Worm (Caenorhabditis elegans) whole organism, L3 larva: ENCODE measurements around the gene spig-9.

Experiments used
- R02D3.7 ChIP-seq: fragments of 150-350 bp; optimal IDR thresholded peaks from 2 replicates; lab custom pipeline; 2014; ENCODE audit warnings: missing biosample characterization, missing genetic modification characterization
- ZK546.5 ChIP-seq: sonication (generic microtip); optimal IDR thresholded peaks from 2 replicates; lab custom pipeline; 2017; ENCODE audit warnings: missing biosample characterization, missing genetic modification characterization
- aly-2 ChIP-seq: fragments of 150-350 bp; optimal IDR thresholded peaks from 2 replicates; lab custom pipeline; 2014; ENCODE audit warnings: missing biosample characterization, missing genetic modification characterization
- ama-1 ChIP-seq: fragments of 150-350 bp; optimal IDR thresholded peaks from 2 replicates; lab custom pipeline; 2018
- ceh-28 ChIP-seq: fragments of 150-350 bp; optimal IDR thresholded peaks from 2 replicates; lab custom pipeline; 2014; ENCODE audit warnings: missing biosample characterization, missing genetic modification reagents, missing genetic modification characterization
- ceh-82 ChIP-seq: fragments of 150-350 bp; optimal IDR thresholded peaks from 2 replicates; lab custom pipeline; 2014; ENCODE audit warnings: missing biosample characterization, missing genetic modification characterization
- daf-12 ChIP-seq: fragments of 150-350 bp; optimal IDR thresholded peaks from 2 replicates; lab custom pipeline; 2014; ENCODE audit warnings: missing biosample characterization, missing genetic modification reagents, missing genetic modification characterization
- egl-5 ChIP-seq: fragments of 150-350 bp; optimal IDR thresholded peaks from 2 replicates; lab custom pipeline; 2017; ENCODE audit warnings: missing biosample characterization, missing genetic modification reagents, missing genetic modification characterization, inconsistent platforms
- elt-1 ChIP-seq: fragments of 150-350 bp; optimal IDR thresholded peaks from 2 replicates; lab custom pipeline; 2014; ENCODE audit warnings: missing biosample characterization, missing genetic modification characterization
- elt-2 ChIP-seq: sonication (generic microtip); optimal IDR thresholded peaks from 2 replicates; lab custom pipeline; 2016; ENCODE audit warnings: missing genetic modification reagents, mild to moderate bottlenecking, missing genetic modification characterization, missing compliant biosample characterization
- elt-3 ChIP-seq, 3 experiments: fragments of 150-350 bp in 1 of 3; sonication (generic microtip) in 2 of 3; optimal IDR thresholded peaks; 2 replicates in 2 of 3; 4 replicates in 1 of 3; lab custom pipeline; 2014 to 2017; ENCODE audit warnings: missing biosample characterization in 3 of 3, missing genetic modification characterization in 3 of 3
- eor-1 ChIP-seq, 2 experiments: fragments of 150-350 bp; optimal IDR thresholded peaks; 2 replicates each; lab custom pipeline; 2014 to 2018; ENCODE audit warnings: missing biosample characterization in 2 of 2, missing genetic modification characterization in 2 of 2
- fkh-2 ChIP-seq: fragments of 150-350 bp; optimal IDR thresholded peaks from 2 replicates; lab custom pipeline; 2014; ENCODE audit warnings: missing biosample characterization, missing genetic modification reagents, missing genetic modification characterization
- hmg-11 ChIP-seq: sonication (generic microtip); optimal IDR thresholded peaks from 2 replicates; lab custom pipeline; 2016; ENCODE audit warnings: missing genetic modification characterization, missing compliant biosample characterization
- jun-1 ChIP-seq: fragments of 150-350 bp; optimal IDR thresholded peaks from 2 replicates; lab custom pipeline; 2014; ENCODE audit warnings: missing biosample characterization, missing genetic modification reagents, missing genetic modification characterization
- lin-15B ChIP-seq: fragments of 150-350 bp; optimal IDR thresholded peaks from 2 replicates; lab custom pipeline; 2014; ENCODE audit warnings: missing biosample characterization, missing genetic modification characterization
- lin-39 ChIP-seq: fragments of 150-350 bp; optimal IDR thresholded peaks from 2 replicates; lab custom pipeline; 2018; ENCODE audit warnings: missing biosample characterization, missing genetic modification reagents, missing genetic modification characterization
- lsy-12 ChIP-seq: sonication (generic microtip); optimal IDR thresholded peaks from 2 replicates; lab custom pipeline; 2016; ENCODE audit warnings: mild to moderate bottlenecking, missing genetic modification characterization, missing compliant biosample characterization
- mdl-1 ChIP-seq: fragments of 150-350 bp; optimal IDR thresholded peaks from 2 replicates; lab custom pipeline; 2014; ENCODE audit warnings: missing biosample characterization, missing genetic modification characterization
- nfya-1 ChIP-seq: sonication (generic microtip); optimal IDR thresholded peaks from 2 replicates; lab custom pipeline; 2017; ENCODE audit warnings: missing genetic modification characterization, mild to moderate bottlenecking, missing compliant biosample characterization, antibody characterized with exemption, moderate library complexity; ENCODE audit not compliant: insufficient read depth
- nhr-11 ChIP-seq: fragments of 150-350 bp; optimal IDR thresholded peaks from 2 replicates; lab custom pipeline; 2014; ENCODE audit warnings: missing biosample characterization, missing genetic modification characterization
- nhr-12 ChIP-seq: fragments of 150-350 bp; optimal IDR thresholded peaks from 2 replicates; lab custom pipeline; 2014; ENCODE audit warnings: missing biosample characterization, missing genetic modification characterization
- nhr-23 ChIP-seq: fragments of 150-350 bp; optimal IDR thresholded peaks from 2 replicates; lab custom pipeline; 2014; ENCODE audit warnings: missing biosample characterization, missing genetic modification reagents, missing genetic modification characterization
- nhr-237 ChIP-seq: fragments of 150-350 bp; optimal IDR thresholded peaks from 2 replicates; lab custom pipeline; 2014; ENCODE audit warnings: missing biosample characterization, missing genetic modification characterization
- nhr-25 ChIP-seq: sonication (generic microtip); optimal IDR thresholded peaks from 2 replicates; lab custom pipeline; 2017; ENCODE audit warnings: missing biosample characterization, missing genetic modification characterization
- nhr-28 ChIP-seq: fragments of 150-350 bp; optimal IDR thresholded peaks from 2 replicates; lab custom pipeline; 2014; ENCODE audit warnings: missing biosample characterization, missing genetic modification characterization
- nhr-43 ChIP-seq: sonication (generic microtip); optimal IDR thresholded peaks from 2 replicates; lab custom pipeline; 2016; ENCODE audit warnings: mild to moderate bottlenecking, missing genetic modification characterization, missing compliant biosample characterization; ENCODE audit not compliant: poor library complexity, severe bottlenecking
- nhr-67 ChIP-seq: fragments of 150-350 bp; optimal IDR thresholded peaks from 2 replicates; lab custom pipeline; 2014; ENCODE audit warnings: missing biosample characterization, missing genetic modification characterization
- nhr-77 ChIP-seq: fragments of 150-350 bp; optimal IDR thresholded peaks from 2 replicates; lab custom pipeline; 2014; ENCODE audit warnings: missing biosample characterization, missing genetic modification characterization
- pha-4 ChIP-seq: fragments of 150-350 bp; optimal IDR thresholded peaks from 2 replicates; lab custom pipeline; 2014; ENCODE audit warnings: missing biosample characterization, missing genetic modification reagents, missing genetic modification characterization
- pqm-1 ChIP-seq: fragments of 150-350 bp; optimal IDR thresholded peaks from 2 replicates; lab custom pipeline; 2017; ENCODE audit warnings: missing biosample characterization, missing genetic modification characterization, inconsistent platforms
- skn-1 ChIP-seq: fragments of 150-350 bp; optimal IDR thresholded peaks from 2 replicates; lab custom pipeline; 2014; ENCODE audit warnings: missing biosample characterization, missing genetic modification characterization
- snpc-4 ChIP-seq: fragments of 150-350 bp; optimal IDR thresholded peaks from 2 replicates; lab custom pipeline; 2014; ENCODE audit warnings: missing biosample characterization, missing genetic modification characterization
- tbx-2 ChIP-seq: sonication (generic microtip); optimal IDR thresholded peaks from 2 replicates; lab custom pipeline; 2016; ENCODE audit warnings: mild to moderate bottlenecking, missing genetic modification characterization, missing compliant biosample characterization
- unc-39 ChIP-seq: sonication (generic microtip); optimal IDR thresholded peaks from 4 replicates; lab custom pipeline; 2017; ENCODE audit warnings: missing biosample characterization, missing genetic modification characterization
- unc-62 ChIP-seq: fragments of 150-350 bp; sonication (generic microtip); optimal IDR thresholded peaks from 4 replicates; lab custom pipeline; 2014; ENCODE audit warnings: missing biosample characterization, missing genetic modification reagents, missing genetic modification characterization
- zag-1 ChIP-seq: fragments of 150-350 bp; optimal IDR thresholded peaks from 2 replicates; lab custom pipeline; 2014; ENCODE audit warnings: missing biosample characterization, missing genetic modification characterization
- ztf-11 ChIP-seq: fragments of 150-350 bp; optimal IDR thresholded peaks from 2 replicates; lab custom pipeline; 2014; ENCODE audit warnings: missing biosample characterization, missing genetic modification characterization
- ztf-4 ChIP-seq: fragments of 150-350 bp; optimal IDR thresholded peaks from 2 replicates; lab custom pipeline; 2014; ENCODE audit warnings: missing biosample characterization, missing genetic modification characterization

spig-9 gene

DNA sequence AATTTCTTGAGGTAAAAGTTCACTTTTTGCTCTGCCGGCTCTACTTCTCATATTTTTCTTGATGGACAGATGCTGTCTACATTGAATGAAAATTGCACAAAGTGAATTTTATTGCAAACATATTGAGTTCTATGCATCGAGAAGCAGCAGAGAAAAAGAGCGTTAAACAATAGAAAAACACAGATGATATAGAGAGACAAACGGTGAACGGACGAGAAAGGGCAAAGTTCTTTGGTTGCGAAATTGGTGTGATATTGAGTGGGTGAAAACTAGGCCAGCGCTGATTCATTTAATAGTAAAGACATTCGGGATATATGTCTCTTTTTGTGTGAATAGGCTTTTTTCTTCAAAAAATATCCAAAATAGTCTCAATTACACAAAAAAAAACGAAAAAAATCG lies 42.7 kb upstream of the spig-9 start:
- TF ChIP-seq nhr-43 (tag; lab: Kevin White, UChicago) = peak; percentile 34
- peak; percentile 1 for TF ChIP-seq pha-4
- peak; percentile 70 for TF ChIP-seq ama-1
- TF ChIP-seq zag-1 (tag; lab: Kevin White, UChicago) = no peak
- TF ChIP-seq, all 47 proteins: peak for 3

- TF ChIP-seq nhr-25 (tag; lab: Kevin White, UChicago) (peak; percentile 19), unc-62 (GFP tag; lab: Kevin White, UChicago) (no peak), lsy-12 (tag; lab: Kevin White, UChicago) (peak; percentile 11), pqm-1 (tag; lab: Kevin White, UChicago) (peak; percentile 79), nfya-1 (tag; lab: Kevin White, UChicago) (no peak), ceh-82 (tag; lab: Kevin White, UChicago) (no peak), nhr-23 (tag; lab: Kevin White, UChicago) (peak; percentile 32), nhr-43 (tag; lab: Kevin White, UChicago) (peak; percentile 0), eor-1 (tag; optimal IDR thresholded peaks at IDR 0.05; lab: Kevin White, UChicago) (no peak), snpc-4 (tag; lab: Kevin White, UChicago) (no peak), elt-2 (tag; lab: Kevin White, UChicago) (peak; percentile 72)
These were observed 42.2 kb upstream of the spig-9 start, which contains the start of gene lpin-1 for ce11 chrV:13653713-13654393. TSS of gene lpin-1 (minus strand) at chrV:13654129.

- TF ChIP-seq nfya-1 (tag; lab: Kevin White, UChicago) (no peak), elt-2 (tag; lab: Kevin White, UChicago) (peak; percentile 4), aly-2 (tag; lab: Kevin White, UChicago) (no peak), eor-1 (tag; optimal IDR thresholded peaks at IDR 0.05; lab: Kevin White, UChicago) (no peak), nhr-43 (tag; lab: Kevin White, UChicago) (peak; percentile 55), fkh-2 (tag; lab: Kevin White, UChicago) (no peak)
These were observed 40.6 kb upstream of the spig-9 start for ce11 chrV:13652322-13652721.

DNA sequence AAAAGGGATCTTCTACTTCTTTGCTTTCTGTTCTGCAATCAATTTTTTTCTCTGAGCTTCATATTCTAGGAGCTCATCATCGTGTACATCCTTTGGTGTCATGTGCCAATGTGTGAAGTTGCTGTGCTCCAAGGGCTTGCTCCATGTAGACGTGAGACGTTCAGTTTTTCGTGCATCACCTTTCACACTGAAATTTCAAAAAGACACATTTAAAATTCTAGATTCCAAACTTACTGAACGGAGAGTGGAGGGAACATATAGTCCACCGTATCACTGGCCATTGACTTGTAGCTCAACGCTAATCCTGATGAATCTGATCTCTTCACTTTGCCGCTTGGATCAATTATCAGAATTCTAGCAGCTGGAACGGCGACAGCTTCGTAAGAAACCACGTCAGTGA lies 39.1 kb upstream of the spig-9 start:
- TF ChIP-seq tbx-2 = no peak
- TF ChIP-seq nhr-23 (tag; lab: Kevin White, UChicago) = no peak
- TF ChIP-seq snpc-4 (tag; lab: Kevin White, UChicago) = no peak
- TF ChIP-seq nhr-43 (tag; lab: Kevin White, UChicago) = no peak
- no peak for TF ChIP-seq jun-1
- no peak for TF ChIP-seq lin-15B (tag; lab: Kevin White, UChicago)
- no peak for TF ChIP-seq ceh-82 (tag; lab: Kevin White, UChicago)
- TF ChIP-seq R02D3.7 = no peak
- TF ChIP-seq nhr-77 (tag; lab: Kevin White, UChicago) = no peak
- TF ChIP-seq nhr-237 = no peak
- no peak for TF ChIP-seq ZK546.5
- TF ChIP-seq zag-1 (tag; lab: Kevin White, UChicago) = no peak
- no peak for TF ChIP-seq nhr-11 (tag; lab: Kevin White, UChicago)
- no peak for TF ChIP-seq nfya-1 (tag; lab: Kevin White, UChicago)
- TF ChIP-seq elt-1 (tag; lab: Kevin White, UChicago) = no peak
- TF ChIP-seq nhr-28 = no peak
- TF ChIP-seq ztf-11 (tag; lab: Kevin White, UChicago) = no peak
- TF ChIP-seq ama-1 = no peak

ce11 chrV:13649730-13650349 lies 38.2 kb upstream of the spig-9 start, which contains the start of gene H37A05.4:
TSS of gene H37A05.4 (minus strand) at chrV:13649780.
- TF ChIP-seq hmg-11 (tag; lab: Kevin White, UChicago) (no peak), zag-1 (tag; lab: Kevin White, UChicago) (no peak), jun-1 (no peak), ceh-28 (no peak), nhr-43 (tag; lab: Kevin White, UChicago) (peak; percentile 94), tbx-2 (peak; percentile 7), daf-12 (no peak), aly-2 (tag; lab: Kevin White, UChicago) (peak; percentile 18), skn-1 (tag; lab: Kevin White, UChicago) (no peak), elt-2 (tag; lab: Kevin White, UChicago) (peak; percentile 40), egl-5 (no peak), mdl-1 (tag; lab: Kevin White, UChicago) (no peak), elt-3 (tag; optimal IDR thresholded peaks at IDR 0.05; lab: Kevin White, UChicago) (no peak), R02D3.7 (no peak), nfya-1 (tag; lab: Kevin White, UChicago) (no peak), ztf-4 (tag; lab: Kevin White, UChicago) (no peak), nhr-67 (tag; lab: Kevin White, UChicago) (no peak), elt-1 (tag; lab: Kevin White, UChicago) (no peak), lsy-12 (tag; lab: Kevin White, UChicago) (peak; percentile 73), lin-39 (no peak), nhr-77 (tag; lab: Kevin White, UChicago) (no peak), snpc-4 (tag; lab: Kevin White, UChicago) (no peak), nhr-25 (tag; lab: Kevin White, UChicago) (no peak), unc-39 (tag; lab: Kevin White, UChicago) (no peak), nhr-23 (tag; lab: Kevin White, UChicago) (peak; percentile 35), pha-4 (no peak), nhr-12 (tag; lab: Kevin White, UChicago) (no peak)
